Worm (Caenorhabditis elegans): ENCODE measurements around the gene nipa-1.

ce11 chrIII:3096091-3096490, 30.8 kb downstream of the nipa-1 start:
- no peak for TF ChIP-seq ztf-11 (tag; optimal IDR thresholded peaks at IDR 0.05)
- no peak for TF ChIP-seq nhr-237 (tag; optimal IDR thresholded peaks at IDR 0.05)
- no peak for TF ChIP-seq lin-13 (tag; optimal IDR thresholded peaks at IDR 0.05)
- TF ChIP-seq ces-1 (GFP tag; optimal IDR thresholded peaks at IDR 0.05): peak; percentile 27
- no peak for TF ChIP-seq lsy-2 (tag; optimal IDR thresholded peaks at IDR 0.05)
- TF ChIP-seq unc-62 (GFP tag; optimal IDR thresholded peaks at IDR 0.05): no peak
- no peak for TF ChIP-seq ceh-83 (GFP tag; optimal IDR thresholded peaks at IDR 0.05)
